Worm (Caenorhabditis elegans) whole organism, late embryonic: ENCODE results near the gene sre-12.

Experiments used
- K02D7.2 ChIP-seq: sonication (generic microtip); optimal IDR thresholded peaks from 2 replicates; lab custom pipeline; 2017; ENCODE audit warnings: mild to moderate bottlenecking, missing genetic modification characterization, missing compliant biosample characterization
- T23F11.4 ChIP-seq: fragments of 200-800 bp; sonication (Bioruptor generic); optimal IDR thresholded peaks from 2 replicates; lab custom pipeline; 2018; ENCODE audit warnings: mild to moderate bottlenecking, missing genetic modification characterization, missing compliant biosample characterization
- Y22D7AL.16 ChIP-seq: sonication (generic microtip); optimal IDR thresholded peaks from 2 replicates; lab custom pipeline; 2016; ENCODE audit warnings: missing genetic modification characterization, missing compliant biosample characterization
- ahr-1 ChIP-seq: sonication (generic microtip); optimal IDR thresholded peaks from 2 replicates; lab custom pipeline; 2016; ENCODE audit warnings: missing genetic modification characterization, missing compliant biosample characterization
- ama-1 ChIP-seq: fragments of 150-350 bp; optimal IDR thresholded peaks from 2 replicates; lab custom pipeline; 2014
- ceh-18 ChIP-seq: sonication (generic microtip); optimal IDR thresholded peaks from 2 replicates; lab custom pipeline; 2016; ENCODE audit warnings: missing genetic modification characterization, missing compliant biosample characterization
- ceh-19 ChIP-seq: fragments of 200-800 bp; sonication (Bioruptor generic); optimal IDR thresholded peaks from 2 replicates; lab custom pipeline; 2018; ENCODE audit warnings: mild to moderate bottlenecking, missing genetic modification characterization, missing compliant biosample characterization
- ceh-24 ChIP-seq: sonication (generic microtip); optimal IDR thresholded peaks from 2 replicates; lab custom pipeline; 2016; ENCODE audit warnings: mild to moderate bottlenecking, missing genetic modification characterization, missing compliant biosample characterization
- ceh-30 ChIP-seq: fragments of 150-350 bp; optimal IDR thresholded peaks from 2 replicates; lab custom pipeline; 2014; ENCODE audit warnings: missing biosample characterization, missing genetic modification characterization
- ceh-34 ChIP-seq: sonication (generic microtip); optimal IDR thresholded peaks from 2 replicates; lab custom pipeline; 2016; ENCODE audit warnings: mild to moderate bottlenecking, missing genetic modification characterization, missing compliant biosample characterization
- ceh-45 ChIP-seq: fragments of 200-800 bp; sonication (Bioruptor generic); IDR thresholded peaks from 2 replicates; pipeline ENCODE4 v1.3.6; 2022; ENCODE audit warnings: missing genetic modification reagents, missing genetic modification characterization, missing compliant biosample characterization
- che-1 ChIP-seq: sonication (generic microtip); optimal IDR thresholded peaks from 2 replicates; lab custom pipeline; 2016; ENCODE audit warnings: mild to moderate bottlenecking, missing genetic modification characterization, missing compliant biosample characterization
- elt-2 ChIP-seq: sonication (generic microtip); optimal IDR thresholded peaks from 2 replicates; lab custom pipeline; 2016; ENCODE audit warnings: missing genetic modification reagents, missing genetic modification characterization, missing compliant biosample characterization
- elt-4 ChIP-seq: sonication (generic microtip); optimal IDR thresholded peaks from 2 replicates; lab custom pipeline; 2016; ENCODE audit warnings: missing genetic modification characterization, missing compliant biosample characterization
- fax-1 ChIP-seq: sonication (generic microtip); optimal IDR thresholded peaks from 2 replicates; lab custom pipeline; 2016; ENCODE audit warnings: missing genotype, missing genetic modification characterization, missing compliant biosample characterization
- fkh-10 ChIP-seq: fragments of 150-350 bp; optimal IDR thresholded peaks from 2 replicates; lab custom pipeline; 2014; ENCODE audit warnings: missing biosample characterization, missing genetic modification reagents, missing genetic modification characterization
- fkh-6 ChIP-seq: sonication (generic microtip); optimal IDR thresholded peaks from 2 replicates; lab custom pipeline; 2016; ENCODE audit warnings: missing genetic modification characterization, missing compliant biosample characterization
- gmeb-2 ChIP-seq: sonication (generic microtip); optimal IDR thresholded peaks from 2 replicates; lab custom pipeline; 2016; ENCODE audit warnings: missing genetic modification characterization, inconsistent platforms, missing compliant biosample characterization
- hlh-13 ChIP-seq: fragments of 200-800 bp; sonication (Bioruptor generic); optimal IDR thresholded peaks from 2 replicates; lab custom pipeline; 2018; ENCODE audit warnings: mild to moderate bottlenecking, missing genetic modification characterization, missing compliant biosample characterization
- lim-6 ChIP-seq: sonication (generic microtip); optimal IDR thresholded peaks from 2 replicates; lab custom pipeline; 2016; ENCODE audit warnings: missing genetic modification characterization, missing compliant biosample characterization
- nfya-1 ChIP-seq: sonication (generic microtip); optimal IDR thresholded peaks from 2 replicates; lab custom pipeline; 2017; ENCODE audit warnings: missing genetic modification characterization, mild to moderate bottlenecking, missing compliant biosample characterization, antibody characterized with exemption, moderate library complexity
- nhr-11 ChIP-seq: fragments of 150-350 bp; optimal IDR thresholded peaks from 2 replicates; lab custom pipeline; 2014; ENCODE audit warnings: missing biosample characterization, missing genetic modification characterization
- nhr-232 ChIP-seq: sonication (generic microtip); optimal IDR thresholded peaks from 2 replicates; lab custom pipeline; 2016; ENCODE audit warnings: missing genetic modification characterization, missing compliant biosample characterization
- pat-9 ChIP-seq: fragments of 200-800 bp; sonication (Bioruptor generic); optimal IDR thresholded peaks from 2 replicates; lab custom pipeline; 2018; ENCODE audit warnings: mild to moderate bottlenecking, missing genetic modification characterization, moderate library complexity, missing compliant biosample characterization
- ref-2 ChIP-seq: sonication (generic microtip); optimal IDR thresholded peaks from 2 replicates; lab custom pipeline; 2016; ENCODE audit warnings: missing genetic modification characterization, missing compliant biosample characterization
- rnt-1 ChIP-seq: sonication (generic microtip); optimal IDR thresholded peaks from 2 replicates; lab custom pipeline; 2016; ENCODE audit warnings: missing genetic modification characterization, missing compliant biosample characterization
- sox-4 ChIP-seq: sonication (generic microtip); optimal IDR thresholded peaks from 2 replicates; lab custom pipeline; 2017; ENCODE audit warnings: mild to moderate bottlenecking, missing genetic modification characterization, inconsistent platforms, missing compliant biosample characterization
- tbx-7 ChIP-seq: sonication (generic microtip); optimal IDR thresholded peaks from 2 replicates; lab custom pipeline; 2016; ENCODE audit warnings: missing genotype, missing genetic modification characterization, missing compliant biosample characterization
- unc-42 ChIP-seq: sonication (generic microtip); optimal IDR thresholded peaks from 2 replicates; lab custom pipeline; 2016; ENCODE audit warnings: missing genotype, missing genetic modification characterization, missing compliant biosample characterization
- unc-55 ChIP-seq: sonication (generic microtip); optimal IDR thresholded peaks from 2 replicates; lab custom pipeline; 2017; ENCODE audit warnings: missing biosample characterization, missing genetic modification reagents, missing genetic modification characterization

Gene sre-12

ce11 chrV:6953797-6954196 lies 25.1 kb downstream of the sre-12 start, which contains the start of gene srg-31:
Gene srg-31 (minus strand): TSS chrV:6953897.
- TF ChIP-seq unc-55 (no peak), nhr-232 (tag; lab: Kevin White, UChicago) (no peak), nhr-11 (no peak)

DNA sequence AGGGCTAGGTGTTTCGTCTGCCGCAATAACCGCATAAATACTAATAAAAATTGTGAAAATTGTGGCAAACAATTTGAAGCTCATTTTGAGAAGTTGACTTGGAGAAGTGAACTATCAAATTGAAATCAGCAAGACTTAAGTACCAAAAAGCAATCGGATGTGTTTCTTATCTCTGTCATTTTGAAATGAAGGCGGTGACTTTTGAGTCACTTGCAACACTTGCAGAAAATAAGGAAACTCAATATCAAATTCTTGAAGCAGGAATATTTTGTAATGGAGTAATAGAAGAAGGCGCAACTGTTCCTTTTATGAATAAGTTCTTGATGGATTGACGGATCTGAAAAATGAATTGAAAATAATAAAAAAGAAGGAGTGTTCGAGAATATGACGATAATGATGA lies 27.6 kb downstream of the sre-12 start, which contains the start of gene T07H8.11:
TSS of gene T07H8.11 (minus strand) at position 101 of the 400 bp plus-strand sequence.
- TF ChIP-seq elt-2 (no peak), fkh-10 (GFP tag; lab: Kevin White, UChicago) (no peak), ceh-18 (tag; lab: Kevin White, UChicago) (no peak), Y22D7AL.16 (tag; lab: Kevin White, UChicago) (no peak), ceh-24 (tag; lab: Kevin White, UChicago) (no peak), nfya-1 (tag; lab: Kevin White, UChicago) (no peak), unc-42 (no peak), ceh-30 (tag; lab: Kevin White, UChicago) (no peak)
- TF ChIP-seq, all 69 proteins: peak for 0

DNA sequence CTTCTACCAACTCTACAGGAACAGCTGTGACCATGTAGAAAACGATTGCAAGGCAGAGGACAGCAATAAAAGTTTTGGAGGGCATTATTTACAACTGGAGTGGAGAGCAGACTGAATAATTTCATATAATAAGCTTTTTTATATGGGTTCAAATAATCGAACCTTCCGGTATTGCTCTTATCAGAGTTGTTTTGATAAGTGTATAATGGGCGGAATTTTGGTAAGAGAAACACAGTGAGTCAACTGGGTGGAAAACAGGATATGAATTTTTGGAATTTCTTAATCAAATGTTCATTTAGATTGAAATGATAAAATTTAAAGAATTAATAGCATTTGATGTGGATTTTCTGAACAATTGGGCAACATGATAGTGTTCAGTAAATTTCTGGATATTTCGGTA lies 29.1 kb downstream of the sre-12 start, which contains the start of gene Y57E12B.11:
TSS of gene Y57E12B.11 (minus strand) at position 101 of the 400 bp plus-strand sequence.
- no peak for TF ChIP-seq che-1 (tag; lab: Kevin White, UChicago)

DNA sequence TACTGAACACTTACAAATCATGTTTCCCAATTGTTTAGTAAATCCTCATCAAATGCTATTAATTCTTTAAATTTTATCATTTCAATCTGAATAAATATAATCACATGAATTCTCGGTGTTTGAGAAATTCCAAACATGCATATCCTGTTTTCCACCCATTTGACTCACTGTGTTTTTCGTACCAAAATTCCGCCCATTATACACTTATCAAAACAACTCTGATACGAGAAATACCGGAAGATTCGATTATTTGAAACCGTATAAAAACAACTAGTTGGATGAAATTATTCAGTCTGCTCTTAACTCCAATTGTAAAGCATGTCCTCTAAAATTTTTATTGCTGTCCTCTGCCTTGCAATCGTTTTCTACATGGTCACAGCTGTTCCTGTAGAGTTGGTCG lies 30.7 kb downstream of the sre-12 start, which contains the start of gene Y57E12B.1:
TSS of gene Y57E12B.1 (plus strand) at position 301 of the 400 bp plus-strand sequence.
- TF ChIP-seq fkh-6 (no peak), fkh-10 (GFP tag; lab: Kevin White, UChicago) (no peak), ref-2 (tag; lab: Kevin White, UChicago) (no peak), ceh-34 (no peak), rnt-1 (tag; lab: Kevin White, UChicago) (no peak)

DNA sequence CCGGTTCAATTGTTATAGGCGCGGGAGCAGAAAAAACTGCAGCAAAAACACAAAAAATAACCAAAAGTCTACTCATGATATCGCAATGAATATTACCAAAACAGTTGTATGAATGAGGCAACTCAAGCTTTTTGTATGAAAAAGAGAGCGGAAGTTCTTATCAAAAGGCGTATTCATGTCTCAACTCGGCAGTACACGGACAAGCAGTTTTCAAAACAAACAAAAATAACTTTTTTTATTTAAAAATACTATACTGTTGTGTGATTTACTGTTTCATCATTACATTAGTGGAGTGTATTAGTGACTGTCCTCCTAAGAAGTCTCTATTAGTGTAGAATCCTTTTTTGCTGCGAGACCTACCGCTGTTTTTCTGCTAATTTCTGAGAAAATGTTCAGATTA lies 31.5 kb downstream of the sre-12 start, which contains the start of gene Y57E12B.4:
TSS of gene Y57E12B.4 (minus strand) at position 101 of the 400 bp plus-strand sequence.
- TF ChIP-seq K02D7.2 (tag; lab: Kevin White, UChicago) (no peak), nfya-1 (tag; lab: Kevin White, UChicago) (no peak)

DNA sequence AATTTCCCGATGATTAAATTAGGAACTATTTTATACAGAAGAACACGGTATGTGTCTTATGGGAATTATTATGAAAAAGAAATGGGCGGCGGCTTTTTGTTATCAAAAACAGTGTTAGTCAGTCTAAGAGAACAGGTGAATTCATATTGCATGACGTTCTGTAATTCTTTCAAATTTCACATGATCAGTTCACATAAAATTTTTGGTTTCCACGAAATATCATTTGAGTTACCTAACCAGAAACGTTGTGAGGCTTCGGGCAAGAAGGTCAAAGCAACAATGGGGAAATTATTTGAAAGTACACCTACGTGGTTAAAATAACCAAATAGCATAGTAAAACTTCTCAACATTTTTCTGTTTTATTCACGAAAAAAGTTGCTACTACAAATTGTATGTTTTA lies 43.0 kb downstream of the sre-12 start, which contains the start of gene Y57E12B.10:
TSS of gene Y57E12B.10 (minus strand) at position 101 of the 400 bp plus-strand sequence.
- TF ChIP-seq tbx-7 (tag; lab: Kevin White, UChicago) (no peak), fax-1 (tag; lab: Kevin White, UChicago) (no peak), ceh-45 (GFP tag; lab: Robert Waterston, UW) (no peak), elt-4 (tag; lab: Kevin White, UChicago) (no peak), ahr-1 (no peak), fkh-6 (no peak), T23F11.4 (no peak)

- no peak for TF ChIP-seq ama-1 (lab: Kevin White, UChicago)
Observed at ce11 chrV:6934212-6934611, 44.7 kb downstream of the sre-12 start, which contains the start of gene lipl-6. Gene lipl-6 (minus strand): TSS chrV:6934312.

DNA sequence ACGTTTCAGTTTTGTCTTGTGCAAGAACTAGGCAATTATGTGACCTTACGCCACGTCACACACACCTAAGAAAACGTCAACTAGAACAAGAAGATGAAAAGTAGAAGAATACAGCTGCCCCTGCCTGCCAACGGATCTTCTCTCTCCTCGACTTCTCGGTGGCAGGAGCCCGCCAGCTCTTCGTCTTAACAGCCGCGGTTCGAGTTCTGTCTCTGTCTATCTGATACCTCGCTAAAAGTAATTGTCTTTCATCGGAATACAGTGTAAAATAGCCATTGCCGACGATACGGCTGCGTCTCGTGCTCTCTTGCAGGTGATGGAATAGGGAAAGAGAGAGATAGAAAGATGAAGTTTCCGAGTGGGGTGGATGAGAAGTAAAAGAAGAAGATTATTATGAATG lies 48.6 kb downstream of the sre-12 start:
- TF ChIP-seq ceh-45 (GFP tag; lab: Robert Waterston, UW) (no peak), unc-55 (peak; percentile 58), ceh-18 (tag; lab: Kevin White, UChicago) (peak; percentile 46), rnt-1 (tag; lab: Kevin White, UChicago) (peak; percentile 34), pat-9 (tag; lab: Kevin White, UChicago) (peak; percentile 27)
- TF ChIP-seq, all 69 proteins: peak for 4

DNA sequence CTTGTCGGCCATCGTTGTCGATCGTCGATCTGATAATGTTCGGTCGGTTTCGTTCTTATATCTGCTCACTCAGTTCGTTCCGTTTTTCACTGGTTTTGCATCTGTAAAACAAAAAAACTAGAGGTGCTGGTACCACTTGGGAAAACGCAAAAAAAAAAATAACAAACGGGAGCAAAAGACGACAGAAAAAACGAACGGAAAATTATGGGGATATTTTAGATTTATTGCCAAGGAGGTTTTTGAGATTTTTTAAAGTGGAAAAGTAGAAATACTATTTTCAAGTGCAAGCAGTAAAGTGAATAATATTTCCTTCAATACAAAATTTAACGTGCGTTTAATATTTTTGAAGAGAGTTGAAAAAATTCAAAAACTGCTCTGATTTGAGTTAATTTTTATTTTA lies 50.0 kb downstream of the sre-12 start, which contains the start of gene unc-68:
TSS of gene unc-68 (minus strand) at position 101 of the 400 bp plus-strand sequence.
- TF ChIP-seq nfya-1 (tag; lab: Kevin White, UChicago) (no peak), tbx-7 (tag; lab: Kevin White, UChicago) (no peak), lim-6 (tag; lab: Kevin White, UChicago) (no peak), ref-2 (tag; lab: Kevin White, UChicago) (no peak), unc-55 (no peak), gmeb-2 (tag; lab: Kevin White, UChicago) (no peak), che-1 (tag; lab: Kevin White, UChicago) (no peak), fkh-6 (no peak), ceh-19 (GFP tag; lab: Kevin White, UChicago) (no peak), sox-4 (tag; lab: Kevin White, UChicago) (no peak), pat-9 (tag; lab: Kevin White, UChicago) (no peak), hlh-13 (GFP tag; lab: Kevin White, UChicago) (no peak)
- TF ChIP-seq, all 69 proteins: peak for 0
